Worm (Caenorhabditis elegans) whole organism, L4 larva: ENCODE data around the gene bath-36.

Source experiments
- D1046.2 ChIP-seq: fragments of 200-800 bp; sonication (Bioruptor generic); IDR thresholded peaks from 2 replicates; pipeline ENCODE4 v1.3.6; 2022; ENCODE audit warnings: missing genetic modification characterization, missing compliant biosample characterization
- F26F4.8 ChIP-seq: fragments of 200-800 bp; sonication (Bioruptor generic); conservative IDR thresholded peaks from 2 replicates; pipeline ENCODE4 v1.3.6; 2022; ENCODE audit warnings: missing genetic modification characterization, missing compliant biosample characterization
- F49E8.2 ChIP-seq: sonication (generic microtip); optimal IDR thresholded peaks from 2 replicates; lab custom pipeline; 2016; ENCODE audit warnings: missing compliant biosample characterization, mild to moderate bottlenecking, missing genetic modification characterization, borderline replicate concordance
- R02D3.7 ChIP-seq: fragments of 150-350 bp; sonication (generic microtip); optimal IDR thresholded peaks from 3 replicates; lab custom pipeline; 2014; ENCODE audit warnings: missing biosample characterization, missing genetic modification characterization
- T20F7.1 ChIP-seq: fragments of 200-800 bp; sonication (Bioruptor generic); optimal IDR thresholded peaks from 2 replicates; lab custom pipeline; 2018; ENCODE audit warnings: mild to moderate bottlenecking, missing genetic modification characterization, missing compliant biosample characterization
- T26A8.4 ChIP-seq: fragments of 200-800 bp; sonication (Bioruptor generic); IDR thresholded peaks from 2 replicates; pipeline ENCODE4 v1.3.6; 2022; ENCODE audit warnings: missing genetic modification characterization, missing compliant biosample characterization
- Y48G9A.11 ChIP-seq: fragments of 200-800 bp; sonication (Bioruptor generic); IDR thresholded peaks from 2 replicates; pipeline ENCODE4 v1.3.6; 2022; ENCODE audit warnings: missing genetic modification reagents, missing genetic modification characterization, missing compliant biosample characterization
- Y75B8A.6 ChIP-seq: fragments of 200-800 bp; sonication (Bioruptor generic); IDR thresholded peaks from 2 replicates; pipeline ENCODE4 v1.3.6; 2022; ENCODE audit warnings: missing genetic modification reagents, missing genetic modification characterization, missing compliant biosample characterization
- ZK337.2 ChIP-seq: fragments of 200-800 bp; sonication (Bioruptor generic); IDR thresholded peaks from 2 replicates; pipeline ENCODE4 v1.3.6; 2022; ENCODE audit warnings: missing genetic modification reagents, missing genetic modification characterization, missing compliant biosample characterization
- aly-2 ChIP-seq: sonication (generic microtip); optimal IDR thresholded peaks from 2 replicates; lab custom pipeline; 2018; ENCODE audit warnings: missing biosample characterization, missing genetic modification characterization
- ama-1 ChIP-seq: fragments of 150-350 bp; optimal IDR thresholded peaks from 2 replicates; lab custom pipeline; 2014; ENCODE audit warnings: inconsistent platforms, mixed read lengths
- arid-1 ChIP-seq: fragments of 200-800 bp; sonication (Bioruptor generic); conservative IDR thresholded peaks from 2 replicates; pipeline ENCODE4 v1.3.6; 2022; ENCODE audit warnings: missing genetic modification reagents, missing genetic modification characterization, missing compliant biosample characterization
- ceh-20 ChIP-seq: fragments of 200-800 bp; sonication (Bioruptor generic); IDR thresholded peaks from 2 replicates; pipeline ENCODE4 v1.3.6; 2022; ENCODE audit warnings: missing genetic modification reagents, missing genetic modification characterization, missing compliant biosample characterization
- ceh-28 ChIP-seq: fragments of 150-350 bp; optimal IDR thresholded peaks from 2 replicates; lab custom pipeline; 2014; ENCODE audit warnings: missing biosample characterization, missing genetic modification reagents, missing genetic modification characterization
- daf-8 ChIP-seq: fragments of 200-800 bp; sonication (Bioruptor generic); IDR thresholded peaks from 2 replicates; pipeline ENCODE4 v1.3.6; 2022; ENCODE audit warnings: missing genetic modification characterization, missing compliant biosample characterization
- dmd-9 ChIP-seq: fragments of 200-800 bp; sonication (Bioruptor generic); IDR thresholded peaks from 2 replicates; pipeline ENCODE4 v1.3.6; 2022; ENCODE audit warnings: missing genetic modification reagents, missing genetic modification characterization, missing compliant biosample characterization
- egl-27 ChIP-seq: sonication (generic microtip); optimal IDR thresholded peaks from 3 replicates; lab custom pipeline; 2017; ENCODE audit warnings: missing biosample characterization, missing genetic modification reagents, missing genetic modification characterization
- fkh-10 ChIP-seq: fragments of 150-350 bp; optimal IDR thresholded peaks from 2 replicates; lab custom pipeline; 2014; ENCODE audit warnings: missing biosample characterization, missing genetic modification reagents, missing genetic modification characterization
- hif-1 ChIP-seq, 2 experiments: sonication (generic microtip); optimal IDR thresholded peaks; 2 replicates each; lab custom pipeline; 2016 to 2017; ENCODE audit warnings: missing compliant biosample characterization in 2 of 2, missing genetic modification characterization in 2 of 2, missing genetic modification reagents in 2 of 2, missing genotype in 2 of 2, mild to moderate bottlenecking in 1 of 2
- hlh-30 ChIP-seq: sonication (generic microtip); optimal IDR thresholded peaks from 2 replicates; lab custom pipeline; 2017; ENCODE audit warnings: antibody characterized with exemption, mild to moderate bottlenecking, missing genetic modification characterization, missing compliant biosample characterization; ENCODE audit not compliant: insufficient read depth
- lin-15B ChIP-seq: fragments of 150-350 bp; sonication (generic microtip); optimal IDR thresholded peaks from 3 replicates; lab custom pipeline; 2014; ENCODE audit warnings: missing biosample characterization, missing genetic modification characterization
- lin-38 ChIP-seq: fragments of 200-800 bp; sonication (Bioruptor generic); IDR thresholded peaks from 2 replicates; pipeline ENCODE4 v1.3.6; 2022; ENCODE audit warnings: missing genetic modification reagents, missing genetic modification characterization, missing compliant biosample characterization
- lin-39 ChIP-seq: fragments of 150-350 bp; optimal IDR thresholded peaks from 2 replicates; lab custom pipeline; 2014; ENCODE audit warnings: missing biosample characterization, missing genetic modification reagents, missing genetic modification characterization
- lsy-2 ChIP-seq, 2 experiments: fragments of 150-350 bp in 1 of 2; sonication (generic microtip) in 1 of 2; optimal IDR thresholded peaks; 2 replicates each; lab custom pipeline; 2014 to 2017; ENCODE audit warnings: missing biosample characterization in 2 of 2, missing genetic modification characterization in 2 of 2
- madf-5 ChIP-seq, 2 experiments: fragments of 200-800 bp; sonication (Bioruptor generic); IDR thresholded peaks; 2 replicates each; pipeline ENCODE4 v1.3.6; 2022; ENCODE audit warnings: missing compliant biosample characterization in 2 of 2, missing genetic modification characterization in 2 of 2
- madf-9 ChIP-seq: fragments of 200-800 bp; sonication (Bioruptor generic); conservative IDR thresholded peaks from 2 replicates; pipeline ENCODE4 v1.3.6; 2022; ENCODE audit warnings: missing genetic modification reagents, missing genetic modification characterization, missing compliant biosample characterization
- mdl-1 ChIP-seq, 2 experiments: fragments of 150-350 bp in 1 of 2; sonication (generic microtip) in 1 of 2; optimal IDR thresholded peaks; 2 replicates each; lab custom pipeline; 2014 to 2017; ENCODE audit warnings: missing biosample characterization in 2 of 2, missing genetic modification characterization in 2 of 2
- mdt-29 ChIP-seq: fragments of 200-800 bp; sonication (Bioruptor generic); IDR thresholded peaks from 2 replicates; pipeline ENCODE4 v1.3.6; 2022; ENCODE audit warnings: missing genetic modification reagents, missing genetic modification characterization, missing compliant biosample characterization
- nhr-10 ChIP-seq: fragments of 150-350 bp; optimal IDR thresholded peaks from 2 replicates; lab custom pipeline; 2014; ENCODE audit warnings: missing biosample characterization, missing genetic modification characterization
- nhr-11 ChIP-seq: fragments of 150-350 bp; optimal IDR thresholded peaks from 2 replicates; lab custom pipeline; 2014; ENCODE audit warnings: missing biosample characterization, missing genetic modification characterization
- nhr-111 ChIP-seq: fragments of 200-800 bp; sonication (Bioruptor generic); optimal IDR thresholded peaks from 2 replicates; lab custom pipeline; 2018; ENCODE audit warnings: mild to moderate bottlenecking, missing genetic modification characterization, missing compliant biosample characterization
- nhr-28 ChIP-seq: fragments of 150-350 bp; optimal IDR thresholded peaks from 2 replicates; lab custom pipeline; 2014; ENCODE audit warnings: missing biosample characterization, missing genetic modification characterization
- nhr-41 ChIP-seq: fragments of 200-800 bp; sonication (Bioruptor generic); IDR thresholded peaks from 2 replicates; pipeline ENCODE4 v1.3.6; 2022; ENCODE audit warnings: missing genetic modification reagents, missing genetic modification characterization, missing compliant biosample characterization
- nhr-42 ChIP-seq: fragments of 200-800 bp; sonication (Bioruptor generic); IDR thresholded peaks from 2 replicates; pipeline ENCODE4 v1.3.6; 2022; ENCODE audit warnings: missing genetic modification characterization, missing compliant biosample characterization
- nhr-48 ChIP-seq: sonication (generic microtip); optimal IDR thresholded peaks from 2 replicates; lab custom pipeline; 2016; ENCODE audit warnings: mild to moderate bottlenecking, missing genetic modification characterization, missing compliant biosample characterization
- nhr-6 ChIP-seq: fragments of 150-350 bp; optimal IDR thresholded peaks from 2 replicates; lab custom pipeline; 2014; ENCODE audit warnings: missing biosample characterization, missing genetic modification characterization
- pha-4 ChIP-seq, 2 experiments: fragments of 150-350 bp in 1 of 2; fragments of 200-800 bp in 1 of 2; sonication (Bioruptor generic) in 1 of 2; IDR thresholded peaks in 1 of 2; optimal IDR thresholded peaks in 1 of 2; 2 replicates each; pipeline versions ENCODE4 v1.3.6 to Lab custom; 2014 to 2022; ENCODE audit warnings: missing genetic modification characterization in 2 of 2, missing genetic modification reagents in 2 of 2, missing biosample characterization in 1 of 2, missing compliant biosample characterization in 1 of 2
- pqm-1 ChIP-seq: sonication (generic microtip); optimal IDR thresholded peaks from 2 replicates; lab custom pipeline; 2017; ENCODE audit warnings: missing biosample characterization, missing genetic modification characterization
- rbr-2 ChIP-seq: sonication (generic microtip); optimal IDR thresholded peaks from 2 replicates; lab custom pipeline; 2016; ENCODE audit warnings: missing genotype, missing genetic modification characterization, missing compliant biosample characterization
- saeg-2 ChIP-seq: fragments of 200-800 bp; sonication (Bioruptor generic); IDR thresholded peaks from 2 replicates; pipeline ENCODE4 v1.3.6; 2022; ENCODE audit warnings: missing genetic modification reagents, missing genetic modification characterization, missing compliant biosample characterization
- sdz-12 ChIP-seq: fragments of 200-800 bp; sonication (Bioruptor generic); optimal IDR thresholded peaks from 2 replicates; lab custom pipeline; 2018; ENCODE audit warnings: mild to moderate bottlenecking, missing genetic modification characterization, missing compliant biosample characterization
- skn-1 ChIP-seq: fragments of 150-350 bp; optimal IDR thresholded peaks from 2 replicates; lab custom pipeline; 2014; ENCODE audit warnings: missing biosample characterization, missing genetic modification characterization
- snpc-4 ChIP-seq: fragments of 150-350 bp; optimal IDR thresholded peaks from 2 replicates; lab custom pipeline; 2014; ENCODE audit warnings: missing biosample characterization, missing genetic modification characterization
- spr-3 ChIP-seq: fragments of 200-800 bp; sonication (Bioruptor generic); optimal IDR thresholded peaks from 2 replicates; lab custom pipeline; 2018; ENCODE audit warnings: mild to moderate bottlenecking, missing genetic modification characterization, missing compliant biosample characterization
- tag-97 ChIP-seq: fragments of 200-800 bp; sonication (Bioruptor generic); IDR thresholded peaks from 2 replicates; pipeline ENCODE4 v1.3.6; 2022; ENCODE audit warnings: missing genetic modification characterization, missing compliant biosample characterization
- unc-130 ChIP-seq: sonication (generic microtip); optimal IDR thresholded peaks from 2 replicates; lab custom pipeline; 2016; ENCODE audit warnings: missing genetic modification reagents, missing genetic modification characterization, missing compliant biosample characterization
- unc-39 ChIP-seq: sonication (generic microtip); optimal IDR thresholded peaks from 2 replicates; lab custom pipeline; 2017; ENCODE audit warnings: missing biosample characterization, missing genetic modification characterization
- zag-1 ChIP-seq: fragments of 150-350 bp; optimal IDR thresholded peaks from 2 replicates; lab custom pipeline; 2014; ENCODE audit warnings: missing biosample characterization, missing genetic modification characterization
- zfp-2 ChIP-seq: sonication (generic microtip); optimal IDR thresholded peaks from 2 replicates; lab custom pipeline; 2016; ENCODE audit warnings: mild to moderate bottlenecking, missing genetic modification characterization, missing compliant biosample characterization
- zfp-3 ChIP-seq: fragments of 200-800 bp; sonication (Bioruptor generic); conservative IDR thresholded peaks from 2 replicates; pipeline ENCODE4 v1.3.6; 2022; ENCODE audit warnings: missing genetic modification reagents, missing genetic modification characterization, missing compliant biosample characterization
- zip-11 ChIP-seq: fragments of 200-800 bp; sonication (Bioruptor generic); IDR thresholded peaks from 2 replicates; pipeline ENCODE4 v1.3.6; 2022; ENCODE audit warnings: missing genetic modification characterization, missing compliant biosample characterization

The bath-36 gene

DNA sequence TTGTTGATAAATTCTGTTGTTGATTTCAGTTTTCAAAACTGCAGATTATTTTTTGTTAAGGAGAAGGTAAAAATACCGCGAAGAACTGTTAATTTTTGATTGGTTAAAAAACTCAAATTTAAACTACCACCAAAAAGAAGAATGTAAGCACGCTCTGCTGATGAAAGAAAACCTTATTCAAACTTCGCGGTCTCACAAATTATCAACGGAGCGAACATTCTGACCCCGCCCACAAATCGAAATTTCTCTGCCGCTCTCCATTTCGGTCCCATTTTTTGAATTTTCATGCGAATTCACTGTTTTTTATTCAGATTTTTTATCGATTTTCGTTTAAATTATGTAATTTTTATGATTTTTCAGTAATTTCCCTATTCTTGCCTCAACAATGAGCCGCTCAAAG, 1.9 kb downstream of the bath-36 start, which contains the start of gene cyn-3 (continued):
- TF ChIP-seq lin-39 (tag; lab: Kevin White, UChicago) (no peak), ama-1 (lab: Kevin White, UChicago) (peak; percentile 2), mdl-1 (tag; optimal IDR thresholded peaks at IDR 0.05; lab: Kevin White, UChicago) (peak in 1 of 2 experiments; percentile 31), T26A8.4 (GFP tag; lab: Robert Waterston, UW) (peak; percentile 68), R02D3.7 (tag; lab: Kevin White, UChicago) (no peak), F49E8.2 (tag; lab: Kevin White, UChicago) (no peak), tag-97 (no peak), D1046.2 (no peak), nhr-48 (tag; lab: Kevin White, UChicago) (peak; percentile 9), nhr-28 (tag; lab: Kevin White, UChicago) (peak; percentile 59), zfp-2 (tag; lab: Kevin White, UChicago) (no peak), zag-1 (tag; lab: Kevin White, UChicago) (no peak), nhr-10 (no peak), lin-38 (GFP tag; lab: Robert Waterston, UW) (peak; percentile 98), arid-1 (peak; percentile 71), nhr-11 (tag; lab: Kevin White, UChicago) (peak; percentile 69), fkh-10 (peak; percentile 81), zip-11 (GFP tag; lab: Robert Waterston, UW) (no peak), madf-9 (GFP tag; lab: Robert Waterston, UW) (no peak), saeg-2 (GFP tag; lab: Robert Waterston, UW) (no peak), daf-8 (GFP tag; lab: Robert Waterston, UW) (no peak), rbr-2 (tag; lab: Kevin White, UChicago) (peak; percentile 81), lin-15B (peak; percentile 46), egl-27 (tag; lab: Kevin White, UChicago) (no peak), Y48G9A.11 (GFP tag; lab: Robert Waterston, UW) (no peak), madf-5 (GFP tag; IDR thresholded peaks at IDR 0.05; lab: Robert Waterston, UW) (no peak), hlh-30 (tag; lab: Kevin White, UChicago) (peak; percentile 79), Y75B8A.6 (no peak), pqm-1 (tag; lab: Kevin White, UChicago) (no peak), lsy-2 (tag; optimal IDR thresholded peaks at IDR 0.05; lab: Kevin White, UChicago) (peak; percentile 32 to 94), snpc-4 (tag; lab: Kevin White, UChicago) (no peak), spr-3 (GFP tag; lab: Kevin White, UChicago) (no peak), pha-4 (GFP tag; IDR thresholded peaks at IDR 0.05; lab: Robert Waterston, UW) (0 out of 2 replicates have a peak, but pooled peaks have one; percentile 44), pha-4 (tag; optimal IDR thresholded peaks at IDR 0.05; lab: Kevin White, UChicago) (peak; percentile 71), skn-1 (no peak), zfp-3 (GFP tag; lab: Robert Waterston, UW) (no peak), mdt-29 (0 out of 2 replicates have a peak, but pooled peaks have one; percentile 20), dmd-9 (GFP tag; lab: Robert Waterston, UW) (peak; percentile 59; the same call in 1 of the 2 replicates), hif-1 (tag; optimal IDR thresholded peaks at IDR 0.05; lab: Kevin White, UChicago) (peak in 1 of 2 experiments; percentile 60), F26F4.8 (GFP tag; lab: Robert Waterston, UW) (no peak), ZK337.2 (GFP tag; lab: Robert Waterston, UW) (no peak), nhr-111 (no peak), ceh-28 (tag; lab: Kevin White, UChicago) (no peak), unc-39 (tag; lab: Kevin White, UChicago) (no peak), sdz-12 (no peak), unc-130 (GFP tag; lab: Kevin White, UChicago) (peak; percentile 31), aly-2 (tag; lab: Kevin White, UChicago) (no peak), T20F7.1 (GFP tag; lab: Kevin White, UChicago) (peak; percentile 77), nhr-6 (tag; lab: Kevin White, UChicago) (peak; percentile 99), nhr-42 (GFP tag; lab: Robert Waterston, UW) (no peak), ceh-20 (GFP tag; lab: Robert Waterston, UW) (no peak), nhr-41 (no peak)
